Worm (Caenorhabditis elegans) whole organism, L3 larva: ENCODE measurements around the gene sre-19.

Experiments used
- ama-1 ChIP-seq: fragments of 150-350 bp; optimal IDR thresholded peaks from 2 replicates; lab custom pipeline; 2018
- ceh-28 ChIP-seq: fragments of 150-350 bp; optimal IDR thresholded peaks from 2 replicates; lab custom pipeline; 2014; ENCODE audit warnings: missing biosample characterization, missing genetic modification reagents, missing genetic modification characterization
- fos-1 ChIP-seq: fragments of 150-350 bp; optimal IDR thresholded peaks from 2 replicates; lab custom pipeline; 2014; ENCODE audit warnings: missing biosample characterization, missing genetic modification characterization
- mdl-1 ChIP-seq: fragments of 150-350 bp; optimal IDR thresholded peaks from 2 replicates; lab custom pipeline; 2014; ENCODE audit warnings: missing biosample characterization, missing genetic modification characterization
- nhr-23 ChIP-seq: fragments of 150-350 bp; optimal IDR thresholded peaks from 2 replicates; lab custom pipeline; 2014; ENCODE audit warnings: missing biosample characterization, missing genetic modification reagents, missing genetic modification characterization
- nhr-28 ChIP-seq: fragments of 150-350 bp; optimal IDR thresholded peaks from 2 replicates; lab custom pipeline; 2014; ENCODE audit warnings: missing biosample characterization, missing genetic modification characterization
- skn-1 ChIP-seq: fragments of 150-350 bp; optimal IDR thresholded peaks from 2 replicates; lab custom pipeline; 2014; ENCODE audit warnings: missing biosample characterization, missing genetic modification characterization
- snpc-4 ChIP-seq: fragments of 150-350 bp; optimal IDR thresholded peaks from 2 replicates; lab custom pipeline; 2014; ENCODE audit warnings: missing biosample characterization, missing genetic modification characterization

- TF ChIP-seq snpc-4 (no peak), skn-1 (no peak), ama-1 (lab: Kevin White, UChicago) (no peak), nhr-23 (no peak), nhr-28 (tag; lab: Kevin White, UChicago) (no peak), fos-1 (no peak), ceh-28 (tag; lab: Kevin White, UChicago) (no peak), mdl-1 (tag; lab: Kevin White, UChicago) (no peak)
Measured at ce11 chrIV:12193338-12193737, 45.4 kb downstream of the sre-19 start.
